Fruit fly (Drosophila melanogaster): ENCODE measurements around the gene CG12971.

The CG12971 gene

DNA sequence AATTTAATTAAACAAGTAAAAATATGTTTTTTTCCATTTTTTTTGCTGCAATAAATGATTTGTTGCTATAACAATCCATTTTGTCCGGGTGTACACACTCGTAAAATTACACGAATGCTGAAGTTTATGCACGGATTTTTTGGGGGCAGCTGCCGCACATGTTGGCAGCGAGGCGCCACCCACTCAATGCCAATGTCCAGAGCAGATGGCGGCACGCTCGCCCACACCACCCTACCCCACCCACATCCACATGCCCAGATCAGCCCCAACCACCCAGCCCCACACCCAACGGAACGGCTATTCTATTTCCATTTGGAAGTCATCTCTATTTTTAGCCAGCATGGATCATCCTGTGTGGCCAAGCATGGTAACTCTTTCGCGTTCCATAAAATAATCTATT, 23.8 kb upstream of the CG12971 start:
- TF ChIP-seq Myc (optimal IDR thresholded peaks at IDR 0.05) (no peak), insv (optimal IDR thresholded peaks at IDR 0.05) (no peak), Sin3A (optimal IDR thresholded peaks at IDR 0.05) (no peak), h (optimal IDR thresholded peaks at IDR 0.05) (no peak), psq (optimal IDR thresholded peaks at IDR 0.05) (no peak), ttk (optimal IDR thresholded peaks at IDR 0.05) (no peak)

- TF ChIP-seq Myc (optimal IDR thresholded peaks at IDR 0.05) (no peak), insv (optimal IDR thresholded peaks at IDR 0.05) (no peak), psq (optimal IDR thresholded peaks at IDR 0.05) (no peak), ttk (optimal IDR thresholded peaks at IDR 0.05) (no peak), Sin3A (optimal IDR thresholded peaks at IDR 0.05) (no peak), h (optimal IDR thresholded peaks at IDR 0.05) (no peak)
Measured at dm6 chr3L:21371230-21371629, 14.9 kb upstream of the CG12971 start.

DNA sequence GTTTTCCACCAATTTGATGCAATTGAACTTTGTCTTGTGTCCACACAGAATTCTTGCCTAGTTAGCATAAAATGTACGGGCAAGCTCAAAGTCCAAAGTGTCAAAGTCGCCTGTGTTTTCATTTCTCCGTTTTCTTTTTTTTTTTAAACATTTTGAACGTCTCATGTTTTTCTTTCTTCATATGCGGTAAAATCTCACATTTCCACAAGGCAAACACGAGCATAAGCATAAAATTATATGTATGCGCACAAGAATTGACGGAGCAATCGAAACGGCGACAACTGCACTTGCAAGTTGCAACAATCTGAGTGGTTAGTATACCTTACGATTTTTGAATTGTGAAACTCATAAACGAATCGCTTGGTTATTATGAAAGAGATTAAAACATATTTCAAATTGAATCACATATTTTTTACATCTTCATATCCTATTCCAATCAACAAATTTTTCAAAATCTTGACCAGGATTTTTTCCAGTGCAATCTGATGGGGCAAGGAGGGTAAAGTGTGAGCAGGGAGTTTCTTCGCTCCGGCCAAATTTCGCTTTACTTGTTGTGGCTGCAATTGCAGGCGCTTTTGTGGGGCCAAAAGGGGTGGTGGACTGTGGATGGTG, 7.7 kb upstream of the CG12971 start:
- TF ChIP-seq h (optimal IDR thresholded peaks at IDR 0.05) (no peak), ttk (optimal IDR thresholded peaks at IDR 0.05) (no peak), Myc (optimal IDR thresholded peaks at IDR 0.05) (no peak), Sin3A (optimal IDR thresholded peaks at IDR 0.05) (no peak)

- TF ChIP-seq h (optimal IDR thresholded peaks at IDR 0.05) (no peak), psq (optimal IDR thresholded peaks at IDR 0.05) (no peak), insv (optimal IDR thresholded peaks at IDR 0.05) (no peak), ttk (optimal IDR thresholded peaks at IDR 0.05) (no peak), Myc (optimal IDR thresholded peaks at IDR 0.05) (no peak), Sin3A (optimal IDR thresholded peaks at IDR 0.05) (no peak)
Measured at dm6 chr3L:21359879-21360278, 3.6 kb upstream of the CG12971 start, which contains the start of gene CG32440. TSS of gene CG32440 (plus strand) at chr3L:21360179.

DNA sequence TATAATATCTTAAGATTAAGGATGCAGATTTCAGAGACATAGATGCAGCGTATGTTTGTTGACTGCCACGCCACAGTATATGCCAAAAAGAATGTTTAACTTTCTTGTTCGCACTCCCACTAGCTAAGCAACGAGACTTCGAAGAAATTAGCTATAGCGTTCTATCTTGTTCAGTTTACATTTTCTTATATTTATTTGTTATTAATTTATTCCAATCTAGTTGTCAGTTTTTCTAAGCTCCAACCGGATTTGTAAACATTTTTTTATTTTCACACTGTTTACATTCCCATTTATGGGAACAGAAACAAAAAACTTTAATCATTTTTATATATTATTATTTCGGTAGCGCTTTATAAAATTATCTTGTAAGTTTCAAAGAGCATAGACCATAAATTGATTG, 1.1 kb upstream of the CG12971 start, which contains the start of gene CG32437:
Gene CG32437 (plus strand): TSS at position 301 of the 400 bp plus-strand sequence.
- TF ChIP-seq ttk (optimal IDR thresholded peaks at IDR 0.05) (no peak), insv (optimal IDR thresholded peaks at IDR 0.05) (no peak), Myc (optimal IDR thresholded peaks at IDR 0.05) (no peak), h (optimal IDR thresholded peaks at IDR 0.05) (no peak), Sin3A (optimal IDR thresholded peaks at IDR 0.05) (no peak), psq (optimal IDR thresholded peaks at IDR 0.05) (no peak)

DNA sequence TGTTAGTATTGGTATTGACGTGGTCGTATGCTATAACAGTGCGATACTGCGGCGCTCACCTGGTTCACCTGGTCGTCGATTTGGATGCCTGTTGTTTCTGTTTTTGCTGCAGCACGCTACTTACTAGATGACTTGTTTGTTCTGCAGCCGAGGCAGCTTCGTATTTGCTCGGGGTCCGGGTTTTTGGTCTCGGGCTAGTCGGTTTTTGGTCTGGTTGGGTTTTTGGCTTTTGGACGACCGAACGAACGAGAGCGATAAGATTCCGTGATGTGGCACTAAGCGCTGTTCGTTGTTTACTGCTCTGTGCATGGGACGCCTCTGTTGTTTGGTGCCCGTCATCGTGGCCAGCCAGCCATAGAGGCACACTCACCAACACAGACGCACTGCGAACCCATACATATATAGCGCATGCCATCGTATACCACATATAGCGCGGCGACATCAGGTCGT, 7.3 kb downstream of the CG12971 start, which contains the start of gene ebd2:
Gene ebd2 (minus strand): TSS at position 306 of the 450 bp plus-strand sequence.
- TF ChIP-seq psq (optimal IDR thresholded peaks at IDR 0.05) (no peak), Sin3A (optimal IDR thresholded peaks at IDR 0.05) (no peak), h (optimal IDR thresholded peaks at IDR 0.05) (no peak), Myc (optimal IDR thresholded peaks at IDR 0.05) (no peak), insv (optimal IDR thresholded peaks at IDR 0.05) (no peak), ttk (optimal IDR thresholded peaks at IDR 0.05) (no peak)

DNA sequence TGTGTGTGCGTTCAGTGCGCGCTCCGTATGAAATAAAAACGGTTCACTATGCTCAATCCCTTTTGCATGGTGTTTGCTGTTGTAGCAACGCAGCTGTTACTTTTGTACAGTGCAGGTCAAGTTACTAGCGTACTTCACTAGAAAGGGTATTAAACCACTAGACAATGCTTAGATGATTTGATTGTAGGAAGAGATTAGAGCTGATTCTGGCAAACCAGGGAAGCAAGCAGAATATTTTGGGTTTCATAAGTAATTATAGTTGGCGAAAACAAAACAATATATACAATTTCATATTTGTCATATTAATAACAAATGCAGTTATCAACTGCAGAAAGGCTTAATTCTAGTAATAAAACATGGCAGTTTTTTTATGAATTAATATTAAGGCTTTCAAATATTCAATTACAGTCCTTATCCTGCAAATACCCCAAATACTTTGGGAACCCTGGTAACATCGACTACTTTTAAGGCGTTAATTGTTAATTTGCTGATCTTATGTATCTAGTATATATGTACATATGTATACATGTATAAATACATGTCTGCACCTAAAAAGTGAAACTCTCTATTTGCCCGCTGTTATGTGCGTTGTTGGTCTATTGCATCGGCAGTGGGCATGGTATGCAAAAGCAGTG, 9.0 kb downstream of the CG12971 start:
- TF ChIP-seq ttk (optimal IDR thresholded peaks at IDR 0.05) (no peak), insv (optimal IDR thresholded peaks at IDR 0.05) (no peak), psq (optimal IDR thresholded peaks at IDR 0.05) (no peak), Sin3A (optimal IDR thresholded peaks at IDR 0.05) (no peak), Myc (optimal IDR thresholded peaks at IDR 0.05) (no peak), h (optimal IDR thresholded peaks at IDR 0.05) (no peak)

dm6 chr3L:21346463-21347196, 9.7 kb downstream of the CG12971 start:
- TF ChIP-seq ttk (optimal IDR thresholded peaks at IDR 0.05) = no peak
- no peak for TF ChIP-seq h (optimal IDR thresholded peaks at IDR 0.05)
- TF ChIP-seq Sin3A (optimal IDR thresholded peaks at IDR 0.05) = no peak
- no peak for TF ChIP-seq Myc (optimal IDR thresholded peaks at IDR 0.05)
- TF ChIP-seq psq (optimal IDR thresholded peaks at IDR 0.05) = no peak

DNA sequence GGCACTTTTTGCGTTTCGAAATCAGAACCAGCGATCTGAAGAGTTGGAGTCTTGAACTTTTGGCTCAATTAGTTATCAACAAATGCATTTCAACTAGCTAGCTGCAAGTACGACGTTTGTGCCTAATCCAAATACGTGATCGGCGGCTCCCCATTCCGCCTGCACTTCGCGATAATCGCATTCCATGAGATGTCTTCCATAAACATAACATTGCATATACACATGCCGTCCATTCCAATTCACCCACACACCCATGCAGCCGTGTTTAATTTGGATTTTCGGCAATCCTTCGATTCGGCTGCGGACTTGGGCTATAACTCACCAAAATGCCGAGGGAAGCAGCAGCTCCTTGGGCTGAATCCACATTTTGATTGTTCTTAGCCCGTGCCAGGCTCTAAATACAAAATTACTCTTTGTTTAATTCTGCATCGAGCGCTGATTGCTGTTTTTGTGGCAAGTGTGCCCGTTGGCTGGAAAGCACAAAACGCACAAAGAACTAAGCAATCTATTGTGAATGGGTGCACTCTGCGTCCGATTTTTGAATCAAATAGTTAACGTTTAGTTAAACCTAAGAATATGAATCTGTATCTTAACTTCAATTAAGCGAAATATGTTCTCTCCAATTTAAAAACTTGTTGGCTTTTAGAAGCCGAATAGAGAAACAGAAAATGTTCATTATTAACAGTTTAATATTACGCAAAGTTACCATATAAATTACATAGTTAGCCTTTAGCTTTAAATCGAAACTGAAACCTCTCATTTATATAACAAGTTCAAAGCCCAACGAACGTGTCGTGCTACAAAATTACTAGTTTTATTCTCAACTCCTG, 12.8 kb downstream of the CG12971 start, which contains the start of the genes Tbc1d8-9 and CG32436:
Gene Tbc1d8-9 (minus strand): TSS at position 463 of the 830 bp plus-strand sequence.
Gene CG32436 (plus strand): TSS at position 780 of the 830 bp plus-strand sequence.
- no peak for TF ChIP-seq insv (optimal IDR thresholded peaks at IDR 0.05)
- no peak for TF ChIP-seq Sin3A (optimal IDR thresholded peaks at IDR 0.05)
- TF ChIP-seq psq (optimal IDR thresholded peaks at IDR 0.05) = no peak
- TF ChIP-seq h (optimal IDR thresholded peaks at IDR 0.05) = no peak
- TF ChIP-seq ttk (optimal IDR thresholded peaks at IDR 0.05) = no peak
- TF ChIP-seq Myc (optimal IDR thresholded peaks at IDR 0.05) = no peak

DNA sequence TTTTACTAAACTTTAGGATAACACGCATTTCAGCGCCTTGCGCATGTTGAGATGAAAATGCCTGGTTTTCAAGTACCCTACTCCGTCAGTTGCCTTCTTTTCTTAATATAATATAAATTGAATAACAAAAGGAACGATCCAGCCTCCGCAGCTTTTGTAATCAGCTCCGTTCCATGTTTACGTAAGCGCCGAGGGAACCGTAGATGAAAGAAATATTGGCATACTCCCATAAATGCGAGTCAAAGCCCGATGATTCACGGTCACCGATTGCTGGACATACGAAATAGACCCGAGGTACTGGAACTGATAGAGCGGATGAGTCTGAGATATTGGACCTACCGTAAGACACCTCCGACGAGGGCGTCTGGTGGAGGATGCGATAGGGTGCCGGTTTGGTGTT, 13.7 kb downstream of the CG12971 start:
- no peak for TF ChIP-seq insv (optimal IDR thresholded peaks at IDR 0.05)
- TF ChIP-seq Myc (optimal IDR thresholded peaks at IDR 0.05) = no peak
- no peak for TF ChIP-seq psq (optimal IDR thresholded peaks at IDR 0.05)
- TF ChIP-seq Sin3A (optimal IDR thresholded peaks at IDR 0.05) = no peak
- TF ChIP-seq h (optimal IDR thresholded peaks at IDR 0.05) = no peak
- TF ChIP-seq ttk (optimal IDR thresholded peaks at IDR 0.05) = no peak

- TF ChIP-seq psq (optimal IDR thresholded peaks at IDR 0.05) = no peak
- TF ChIP-seq ttk (optimal IDR thresholded peaks at IDR 0.05) = no peak
- no peak for TF ChIP-seq insv (optimal IDR thresholded peaks at IDR 0.05)
- no peak for TF ChIP-seq h (optimal IDR thresholded peaks at IDR 0.05)
- TF ChIP-seq Sin3A (optimal IDR thresholded peaks at IDR 0.05) = no peak
- TF ChIP-seq Myc (optimal IDR thresholded peaks at IDR 0.05) = no peak
Measured at dm6 chr3L:21334999-21335631, 21.2 kb downstream of the CG12971 start, which contains the start of gene Tsr1. TSS of gene Tsr1 (plus strand) at chr3L:21335215.

Measured in Kc167 (cell line).